Fruit fly (Drosophila melanogaster): ENCODE results near the gene pnr.

pnr gene

DNA sequence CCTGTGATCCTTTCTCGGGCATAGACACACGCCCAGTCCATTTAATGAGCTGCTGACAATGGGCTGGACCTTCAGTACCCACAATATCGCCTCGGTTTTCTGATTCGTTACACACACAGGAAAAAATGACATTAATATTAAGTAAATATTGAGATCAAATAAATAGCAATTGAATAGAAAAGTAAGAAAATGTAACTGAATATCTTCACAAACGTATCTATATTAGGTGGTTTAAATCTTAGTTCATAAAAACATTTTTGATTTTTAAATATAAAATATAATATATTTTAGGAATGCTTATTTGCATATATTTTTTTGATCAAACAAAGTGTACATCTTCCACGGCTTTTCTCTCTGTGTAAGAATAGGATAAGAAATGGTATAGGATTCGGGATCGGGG, 7.8 kb downstream of the pnr start:
- TF ChIP-seq ss (GFP tag; optimal IDR thresholded peaks at IDR 0.05), result no peak
- TF ChIP-seq vri (GFP tag; optimal IDR thresholded peaks at IDR 0.05), result no peak
- TF ChIP-seq acj6 (GFP tag; optimal IDR thresholded peaks at IDR 0.05), result no peak
- TF ChIP-seq CG1621 (tag; optimal IDR thresholded peaks at IDR 0.05), result no peak
- no peak for TF ChIP-seq dsx (GFP tag; optimal IDR thresholded peaks at IDR 0.05; ENCODE audit: poor library complexity, severe bottlenecking)
- no peak for TF ChIP-seq CG31627 (GFP tag; optimal IDR thresholded peaks at IDR 0.05)
- no peak for TF ChIP-seq Gug (GFP tag; IDR thresholded peaks at IDR 0.05)
- no peak for TF ChIP-seq CG11294 (GFP tag; IDR thresholded peaks at IDR 0.05)
- no peak for TF ChIP-seq Met (GFP tag; optimal IDR thresholded peaks at IDR 0.05)
- TF ChIP-seq CG8119 (GFP tag; IDR thresholded peaks at IDR 0.05), result no peak
- no peak for TF ChIP-seq fd85E (GFP tag; optimal IDR thresholded peaks at IDR 0.05)
- TF ChIP-seq CG3032 (tag; optimal IDR thresholded peaks at IDR 0.05), result no peak
- TF ChIP-seq svp (GFP tag), result no peak
- TF ChIP-seq Sox102F (GFP tag; optimal IDR thresholded peaks at IDR 0.05), result no peak
- TF ChIP-seq CG6163 (GFP tag; IDR thresholded peaks at IDR 0.05), result no peak
- no peak for TF ChIP-seq CG6808 (GFP tag; optimal IDR thresholded peaks at IDR 0.05)

DNA sequence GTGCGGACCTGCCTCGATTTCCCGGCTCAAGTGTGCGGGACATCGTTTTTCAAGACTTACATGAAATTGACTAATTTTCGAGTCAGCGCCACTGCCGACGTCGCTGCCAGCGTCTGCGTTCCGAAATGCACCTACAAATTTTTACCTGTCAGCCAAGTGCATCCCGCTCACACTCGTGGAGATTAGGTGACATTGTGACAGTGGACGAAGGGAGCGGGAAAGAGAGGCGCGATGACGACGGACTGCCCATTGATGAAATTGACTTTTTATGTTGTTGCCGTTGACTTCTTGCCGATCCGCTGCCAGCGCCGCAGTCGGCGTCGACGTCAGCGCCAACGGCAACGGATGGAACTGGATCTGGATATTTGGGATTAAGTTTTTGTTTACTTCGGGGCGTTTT, 8.3 kb downstream of the pnr start:
- TF ChIP-seq fd85E (GFP tag; optimal IDR thresholded peaks at IDR 0.05) (no peak), Sox15 (GFP tag; optimal IDR thresholded peaks at IDR 0.05) (no peak)

DNA sequence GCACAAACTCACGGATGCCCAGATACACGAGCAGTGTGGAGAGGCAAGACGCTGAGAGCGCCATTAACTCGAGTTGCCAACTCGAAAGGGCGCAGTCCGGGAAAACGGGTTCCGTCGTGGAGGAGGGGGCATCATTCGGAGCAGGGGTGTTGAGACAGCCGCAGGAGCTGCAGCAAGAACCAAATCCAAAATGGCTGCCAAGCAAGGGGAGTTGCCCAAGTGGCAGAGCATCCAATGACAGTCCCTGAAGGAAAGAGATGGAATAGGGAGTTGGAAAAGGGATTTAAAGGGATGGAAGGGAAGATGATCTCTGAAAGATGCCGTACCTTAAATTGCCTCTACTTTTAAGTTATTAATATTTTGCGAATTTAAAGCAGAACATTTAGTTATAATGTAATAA, 12.2 kb downstream of the pnr start:
- TF ChIP-seq Hr38 (GFP tag; optimal IDR thresholded peaks at IDR 0.05) (no peak), esn (GFP tag; optimal IDR thresholded peaks at IDR 0.05) (no peak), CG6163 (GFP tag; IDR thresholded peaks at IDR 0.05) (0 out of 3 replicates have a peak, but pooled peaks have one; percentile 29), fkh (GFP tag; optimal IDR thresholded peaks at IDR 0.05) (no peak), CG3032 (tag; optimal IDR thresholded peaks at IDR 0.05) (no peak), Met (GFP tag; optimal IDR thresholded peaks at IDR 0.05) (no peak), eg (GFP tag; IDR thresholded peaks at IDR 0.05) (no peak), Hr4 (GFP tag; optimal IDR thresholded peaks at IDR 0.05) (no peak), Sox102F (GFP tag; optimal IDR thresholded peaks at IDR 0.05) (no peak), CG6792 (GFP tag; optimal IDR thresholded peaks at IDR 0.05) (no peak), CG15336 (GFP tag; IDR thresholded peaks at IDR 0.05) (no peak), Ets96B (tag; optimal IDR thresholded peaks at IDR 0.05) (no peak), CG16779 (tag; optimal IDR thresholded peaks at IDR 0.05) (no peak), svp (GFP tag) (no peak), CG6276 (GFP tag; optimal IDR thresholded peaks at IDR 0.05) (no peak), Ets21C (GFP tag; optimal IDR thresholded peaks at IDR 0.05) (no peak), CG1621 (tag; optimal IDR thresholded peaks at IDR 0.05) (peak; percentile 32), Hr39 (GFP tag; optimal IDR thresholded peaks at IDR 0.05) (no peak), CG10631 (GFP tag; optimal IDR thresholded peaks at IDR 0.05) (no peak), CG8632 (GFP tag; optimal IDR thresholded peaks at IDR 0.05) (no peak), acj6 (GFP tag; optimal IDR thresholded peaks at IDR 0.05) (no peak), Eip75B (GFP tag; optimal IDR thresholded peaks at IDR 0.05) (no peak), CG4318 (GFP tag; optimal IDR thresholded peaks at IDR 0.05) (no peak), CG32006 (GFP tag; optimal IDR thresholded peaks at IDR 0.05) (no peak), Eip78C (GFP tag) (peak; percentile 17)

DNA sequence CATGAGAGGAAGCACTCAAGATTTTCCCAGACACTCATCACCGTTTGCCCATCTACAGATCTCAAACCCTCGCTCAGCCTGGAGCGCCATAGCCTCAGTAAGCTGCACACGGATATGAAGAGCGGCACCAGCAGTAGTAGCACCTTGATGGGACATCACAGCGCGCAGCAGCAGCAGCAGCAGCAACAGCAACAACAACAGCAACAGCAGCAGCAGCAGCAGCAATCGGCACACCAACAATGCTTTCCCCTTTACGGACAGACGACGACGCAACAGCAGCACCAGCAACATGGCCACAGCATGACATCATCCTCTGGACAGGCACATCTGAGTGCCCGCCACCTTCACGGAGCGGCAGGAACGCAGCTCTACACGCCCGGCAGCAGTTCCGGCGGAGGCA, 13.7 kb downstream of the pnr start:
- TF ChIP-seq Gug (GFP tag; IDR thresholded peaks at IDR 0.05) (no peak), Ets21C (GFP tag; optimal IDR thresholded peaks at IDR 0.05) (no peak)

DNA sequence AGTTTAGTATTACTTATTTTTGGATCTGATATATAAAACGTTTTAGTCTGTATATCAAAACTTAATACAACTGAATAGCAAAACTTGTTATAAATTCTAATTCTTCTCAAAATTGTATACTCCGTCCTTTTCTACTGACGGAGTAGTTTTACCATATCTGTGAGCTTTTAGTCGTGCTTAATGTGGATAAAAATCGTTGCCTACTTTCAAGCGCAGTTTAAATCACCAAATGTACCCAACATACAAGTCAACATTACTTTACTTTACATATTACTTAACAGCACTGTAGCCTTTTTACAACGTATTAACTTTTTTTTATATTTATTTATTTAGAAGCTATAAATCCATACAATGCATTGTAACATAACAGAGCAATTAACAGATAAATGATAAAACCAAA, 15.0 kb downstream of the pnr start:
- TF ChIP-seq Ets21C (GFP tag; optimal IDR thresholded peaks at IDR 0.05), result no peak
- TF ChIP-seq CG1621 (tag; optimal IDR thresholded peaks at IDR 0.05), result peak; percentile 63

Measured in whole organism, prepupa.